Worm (Caenorhabditis elegans): Measurements from ENCODE around the gene sri-21.

- TF ChIP-seq W03F9.2 (tag; optimal IDR thresholded peaks at IDR 0.05) (no peak), him-1 (tag; optimal IDR thresholded peaks at IDR 0.05) (no peak), dao-5 (tag; optimal IDR thresholded peaks at IDR 0.05) (no peak)
Observed at ce11 chrV:3538307-3538706, 11.3 kb upstream of the sri-21 start, which contains the start of gene nhr-93.
